Fruit fly (Drosophila melanogaster) whole organism, prepupa: ENCODE results near the gene hob.

ENCODE experiments used
- Blimp-1 ChIP-seq: fragments of 200-800 bp; sonication (Bioruptor generic); optimal IDR thresholded peaks from 3 replicates; lab custom pipeline; 2017; ENCODE audit warnings: missing biosample characterization, missing genetic modification characterization, mild to moderate bottlenecking, moderate library complexity, missing genetic modification reagents
- CG10631 ChIP-seq: fragments of 200-800 bp; sonication (Bioruptor generic); optimal IDR thresholded peaks from 2 replicates; lab custom pipeline; 2016; ENCODE audit warnings: missing biosample characterization, missing genetic modification characterization
- CG10669 ChIP-seq: fragments of 200-800 bp; sonication (Bioruptor generic); optimal IDR thresholded peaks from 3 replicates; lab custom pipeline; 2018; ENCODE audit warnings: missing biosample characterization, mild to moderate bottlenecking, missing genetic modification characterization, moderate library complexity
- CG11762 ChIP-seq: fragments of 200-800 bp; sonication (Bioruptor generic); optimal IDR thresholded peaks from 3 replicates; lab custom pipeline; 2016; ENCODE audit warnings: missing biosample characterization, missing genetic modification characterization; ENCODE audit not compliant: insufficient read depth
- CG15336 ChIP-seq: fragments of 200-800 bp; sonication (Bioruptor generic); IDR thresholded peaks from 2 replicates; pipeline ENCODE4 v1.3.6; 2022; ENCODE audit warnings: missing biosample characterization, missing genetic modification characterization
- CG1621 ChIP-seq: fragments of 200-800 bp; sonication (Bioruptor generic); optimal IDR thresholded peaks from 3 replicates; lab custom pipeline; 2018; ENCODE audit warnings: missing biosample characterization, mild to moderate bottlenecking, missing genetic modification characterization
- CG16779 ChIP-seq: fragments of 200-800 bp; sonication (Bioruptor generic); optimal IDR thresholded peaks from 3 replicates; lab custom pipeline; 2017; ENCODE audit warnings: missing biosample characterization, mild to moderate bottlenecking, missing genetic modification characterization
- CG3032 ChIP-seq: fragments of 200-800 bp; optimal IDR thresholded peaks from 2 replicates; lab custom pipeline; 2019; ENCODE audit warnings: missing biosample characterization, mild to moderate bottlenecking, missing genetic modification characterization, moderate library complexity
- CG32006 ChIP-seq: fragments of 200-800 bp; sonication (Bioruptor generic); optimal IDR thresholded peaks from 3 replicates; lab custom pipeline; 2017; ENCODE audit warnings: missing biosample characterization, mild to moderate bottlenecking, missing genetic modification characterization
- CG34406 ChIP-seq: fragments of 200-800 bp; sonication (Bioruptor generic); optimal IDR thresholded peaks from 3 replicates; lab custom pipeline; 2016; ENCODE audit warnings: missing biosample characterization, missing genetic modification characterization
- CG3919 ChIP-seq: fragments of 200-800 bp; sonication (Bioruptor generic); optimal IDR thresholded peaks from 3 replicates; lab custom pipeline; 2016; ENCODE audit warnings: missing biosample characterization, missing genetic modification characterization
- CG4318 ChIP-seq: fragments of 200-800 bp; sonication (Bioruptor generic); optimal IDR thresholded peaks from 3 replicates; lab custom pipeline; 2017; ENCODE audit warnings: missing biosample characterization, mild to moderate bottlenecking, missing genetic modification characterization
- CG6276 ChIP-seq: fragments of 200-800 bp; sonication (Bioruptor generic); optimal IDR thresholded peaks from 2 replicates; lab custom pipeline; 2017; ENCODE audit warnings: missing biosample characterization, mild to moderate bottlenecking, missing genetic modification characterization
- CG6792 ChIP-seq: fragments of 200-800 bp; sonication (Bioruptor generic); optimal IDR thresholded peaks from 3 replicates; lab custom pipeline; 2016; ENCODE audit warnings: missing biosample characterization, missing genetic modification characterization
- CG6808 ChIP-seq: fragments of 200-800 bp; sonication (Bioruptor generic); optimal IDR thresholded peaks from 3 replicates; lab custom pipeline; 2017; ENCODE audit warnings: missing biosample characterization, missing genetic modification characterization, mild to moderate bottlenecking, moderate library complexity, missing genetic modification reagents
- CG6854 ChIP-seq: fragments of 200-800 bp; sonication (Bioruptor generic); optimal IDR thresholded peaks from 2 replicates; lab custom pipeline; 2017; ENCODE audit warnings: missing biosample characterization, mild to moderate bottlenecking, missing genetic modification characterization
- CG7368 ChIP-seq: fragments of 200-800 bp; sonication (Bioruptor generic); optimal IDR thresholded peaks from 3 replicates; lab custom pipeline; 2016; ENCODE audit warnings: missing biosample characterization, missing genetic modification characterization
- CG8119 ChIP-seq: fragments of 200-800 bp; sonication (Bioruptor generic); IDR thresholded peaks from 3 replicates; pipeline ENCODE4 v1.3.6; 2022; ENCODE audit warnings: missing biosample characterization, missing genetic modification characterization
- CG8319 ChIP-seq: fragments of 200-800 bp; sonication (Bioruptor generic); optimal IDR thresholded peaks from 3 replicates; lab custom pipeline; 2016; ENCODE audit warnings: missing biosample characterization, missing genetic modification characterization
- CG8632 ChIP-seq: fragments of 200-800 bp; sonication (Bioruptor generic); optimal IDR thresholded peaks from 3 replicates; lab custom pipeline; 2016; ENCODE audit warnings: missing biosample characterization, missing genetic modification characterization
- CG9139 ChIP-seq: fragments of 200-800 bp; sonication (Bioruptor generic); optimal IDR thresholded peaks from 3 replicates; lab custom pipeline; 2017; ENCODE audit warnings: missing biosample characterization, mild to moderate bottlenecking, missing genetic modification characterization
- Eip75B ChIP-seq: fragments of 200-800 bp; sonication (Bioruptor generic); optimal IDR thresholded peaks from 3 replicates; lab custom pipeline; 2016; ENCODE audit warnings: missing biosample characterization, missing genetic modification characterization
- Eip78C ChIP-seq: fragments of 200-800 bp; sonication (Bioruptor generic); peaks from one replicate; lab custom pipeline; 2016; ENCODE audit warnings: missing biosample characterization, missing genetic modification characterization
- Ets21C ChIP-seq: fragments of 200-800 bp; sonication (Bioruptor generic); optimal IDR thresholded peaks from 3 replicates; lab custom pipeline; 2016; ENCODE audit warnings: missing biosample characterization, missing genetic modification characterization
- Ets96B ChIP-seq: fragments of 200-800 bp; optimal IDR thresholded peaks from 2 replicates; lab custom pipeline; 2019; ENCODE audit warnings: missing biosample characterization, mild to moderate bottlenecking, missing genetic modification characterization, moderate library complexity
- Gug ChIP-seq: fragments of 200-800 bp; sonication (Bioruptor generic); IDR thresholded peaks from 2 replicates; pipeline ENCODE4 v1.3.6; 2022; ENCODE audit warnings: missing biosample characterization, missing genetic modification characterization
- Hr39 ChIP-seq: fragments of 200-800 bp; sonication (Bioruptor generic); optimal IDR thresholded peaks from 2 replicates; lab custom pipeline; 2016; ENCODE audit warnings: missing biosample characterization, missing genetic modification characterization
- Hr4 ChIP-seq: fragments of 200-800 bp; sonication (Bioruptor generic); optimal IDR thresholded peaks from 3 replicates; lab custom pipeline; 2016; ENCODE audit warnings: missing biosample characterization, missing genetic modification characterization
- Met ChIP-seq: fragments of 200-800 bp; sonication (Bioruptor generic); optimal IDR thresholded peaks from 3 replicates; lab custom pipeline; 2016; ENCODE audit warnings: missing biosample characterization, missing genetic modification characterization
- OdsH ChIP-seq: fragments of 200-800 bp; sonication (Bioruptor generic); optimal IDR thresholded peaks from 3 replicates; lab custom pipeline; 2016; ENCODE audit warnings: missing biosample characterization, missing genetic modification characterization
- Sox102F ChIP-seq: fragments of 200-800 bp; sonication (Bioruptor generic); optimal IDR thresholded peaks from 2 replicates; lab custom pipeline; 2016; ENCODE audit warnings: missing biosample characterization, mild to moderate bottlenecking, missing genetic modification characterization
- Sox14 ChIP-seq: fragments of 200-800 bp; sonication (Bioruptor generic); optimal IDR thresholded peaks from 3 replicates; lab custom pipeline; 2016; ENCODE audit warnings: missing biosample characterization, missing genetic modification characterization
- Sox15 ChIP-seq: fragments of 200-800 bp; sonication (Bioruptor generic); optimal IDR thresholded peaks from 3 replicates; lab custom pipeline; 2016; ENCODE audit warnings: missing biosample characterization, missing genetic modification characterization
- achi ChIP-seq: fragments of 200-800 bp; sonication (Bioruptor generic); optimal IDR thresholded peaks from 3 replicates; lab custom pipeline; 2016; ENCODE audit warnings: missing biosample characterization, missing genetic modification characterization
- acj6 ChIP-seq: fragments of 200-800 bp; sonication (Bioruptor generic); optimal IDR thresholded peaks from 3 replicates; lab custom pipeline; 2016; ENCODE audit warnings: missing biosample characterization, missing genetic modification characterization
- cyc ChIP-seq: fragments of 200-800 bp; sonication (Bioruptor generic); optimal IDR thresholded peaks from 3 replicates; lab custom pipeline; 2016; ENCODE audit warnings: missing biosample characterization, missing genetic modification characterization
- dac ChIP-seq: fragments of 200-800 bp; sonication (Bioruptor generic); optimal IDR thresholded peaks from 2 replicates; lab custom pipeline; 2017; ENCODE audit warnings: missing biosample characterization, mild to moderate bottlenecking, missing genetic modification characterization
- eg ChIP-seq: fragments of 200-800 bp; sonication (Bioruptor generic); IDR thresholded peaks from 3 replicates; pipeline ENCODE4 v1.3.6; 2022; ENCODE audit warnings: missing biosample characterization, missing genetic modification characterization
- esn ChIP-seq: fragments of 200-800 bp; sonication (Bioruptor generic); optimal IDR thresholded peaks from 2 replicates; lab custom pipeline; 2016; ENCODE audit warnings: missing biosample characterization, mild to moderate bottlenecking, missing genetic modification characterization, moderate library complexity
- fd59A ChIP-seq: fragments of 200-800 bp; sonication (Bioruptor generic); optimal IDR thresholded peaks from 2 replicates; lab custom pipeline; 2017; ENCODE audit warnings: missing biosample characterization, mild to moderate bottlenecking, missing genetic modification characterization, missing genetic modification reagents
- fd85E ChIP-seq: fragments of 200-800 bp; sonication (Bioruptor generic); optimal IDR thresholded peaks from 3 replicates; lab custom pipeline; 2016; ENCODE audit warnings: missing biosample characterization, missing genetic modification characterization
- net ChIP-seq: fragments of 200-800 bp; sonication (Bioruptor generic); optimal IDR thresholded peaks from 3 replicates; lab custom pipeline; 2016; ENCODE audit warnings: missing biosample characterization, missing genetic modification characterization
- pdm3 ChIP-seq: fragments of 200-800 bp; sonication (Bioruptor generic); optimal IDR thresholded peaks from 3 replicates; lab custom pipeline; 2016; ENCODE audit warnings: missing biosample characterization, missing genetic modification characterization
- ss ChIP-seq, 2 experiments: fragments of 200-800 bp; sonication (Bioruptor generic); optimal IDR thresholded peaks; 2 replicates in 1 of 2; 3 replicates in 1 of 2; lab custom pipeline; 2017 to 2018; ENCODE audit warnings: mild to moderate bottlenecking in 2 of 2, missing biosample characterization in 2 of 2, missing genetic modification characterization in 2 of 2, moderate library complexity in 1 of 2
- svp ChIP-seq: fragments of 200-800 bp; sonication (Bioruptor generic); peaks from one replicate; lab custom pipeline; 2016; ENCODE audit warnings: missing biosample characterization, missing genetic modification characterization
- topi ChIP-seq: fragments of 200-800 bp; sonication (Bioruptor generic); optimal IDR thresholded peaks from 3 replicates; lab custom pipeline; 2016; ENCODE audit warnings: missing biosample characterization, missing genetic modification characterization
- vri ChIP-seq: fragments of 200-800 bp; sonication (Bioruptor generic); optimal IDR thresholded peaks from 3 replicates; lab custom pipeline; 2016; ENCODE audit warnings: missing biosample characterization, mild to moderate bottlenecking, missing genetic modification characterization

hob gene

dm6 chr3L:3194059-3194458 is 24.7 kb downstream of the hob start (continued):
- TF ChIP-seq OdsH (GFP tag; lab: Kevin White, UChicago) (peak; percentile 98), CG10669 (GFP tag; lab: Kevin White, UChicago) (peak; percentile 96), fd59A (GFP tag; lab: Kevin White, UChicago) (peak; percentile 80), CG6854 (GFP tag; lab: Kevin White, UChicago) (peak; percentile 74), Sox14 (GFP tag; lab: Kevin White, UChicago) (peak; percentile 94), CG11762 (GFP tag; lab: Kevin White, UChicago) (peak; percentile 97), CG1621 (tag; lab: Kevin White, UChicago) (peak; percentile 92), Hr39 (GFP tag; lab: Kevin White, UChicago) (peak; percentile 92), CG32006 (GFP tag; lab: Kevin White, UChicago) (peak; percentile 99), CG8119 (GFP tag; lab: Robert Waterston, UW) (peak; percentile 98), Hr4 (GFP tag; lab: Kevin White, UChicago) (peak; percentile 96), Gug (GFP tag; lab: Robert Waterston, UW) (peak; percentile 98), CG6808 (GFP tag; lab: Kevin White, UChicago) (peak; percentile 73), Met (GFP tag; lab: Kevin White, UChicago) (peak; percentile 97), vri (GFP tag; lab: Kevin White, UChicago) (peak; percentile 94), CG3919 (peak; percentile 98), Eip75B (GFP tag; lab: Kevin White, UChicago) (peak; percentile 96), CG8319 (GFP tag; lab: Kevin White, UChicago) (peak; percentile 94)

dm6 chr3L:3192912-3193311 is 25.8 kb downstream of the hob start, which contains the start of gene Hsp83:
Gene Hsp83, plus strand, starts transcription at chr3L:3192969.
- TF ChIP-seq net (GFP tag; lab: Kevin White, UChicago) (peak; percentile 96), Met (GFP tag; lab: Kevin White, UChicago) (peak; percentile 94), ss (GFP tag; optimal IDR thresholded peaks at IDR 0.05; lab: Kevin White, UChicago) (peak; percentile 98), CG34406 (GFP tag; lab: Kevin White, UChicago) (peak; percentile 93), dac (peak; percentile 68), CG6792 (peak; percentile 90), CG10669 (GFP tag; lab: Kevin White, UChicago) (peak; percentile 90), CG8119 (GFP tag; lab: Robert Waterston, UW) (peak; percentile 82), CG7368 (GFP tag; lab: Kevin White, UChicago) (peak; percentile 96), CG8632 (peak; percentile 92), Eip78C (GFP tag; lab: Kevin White, UChicago) (peak; percentile 99), topi (GFP tag; lab: Kevin White, UChicago) (peak; percentile 92), CG16779 (peak; percentile 98), acj6 (GFP tag; lab: Kevin White, UChicago) (peak; percentile 85), eg (GFP tag; lab: Robert Waterston, UW) (peak; percentile 94), pdm3 (GFP tag; lab: Kevin White, UChicago) (peak; percentile 88), fd85E (peak; percentile 94), esn (GFP tag; lab: Kevin White, UChicago) (peak; percentile 97), Ets96B (tag; lab: Kevin White, UChicago) (peak; percentile 68), Eip75B (GFP tag; lab: Kevin White, UChicago) (peak; percentile 95), CG10631 (GFP tag; lab: Kevin White, UChicago) (peak; percentile 77), Sox15 (GFP tag; lab: Kevin White, UChicago) (peak; percentile 18), CG11762 (GFP tag; lab: Kevin White, UChicago) (peak; percentile 82), CG15336 (GFP tag; lab: Robert Waterston, UW) (peak; percentile 72), vri (GFP tag; lab: Kevin White, UChicago) (peak; percentile 98), Blimp-1 (GFP tag; lab: Kevin White, UChicago) (peak; percentile 91), OdsH (GFP tag; lab: Kevin White, UChicago) (peak; percentile 84), Hr39 (GFP tag; lab: Kevin White, UChicago) (peak; percentile 75), Sox14 (GFP tag; lab: Kevin White, UChicago) (peak; percentile 84), Hr4 (GFP tag; lab: Kevin White, UChicago) (peak; percentile 72), Ets21C (GFP tag; lab: Kevin White, UChicago) (peak; percentile 76), Sox102F (GFP tag; lab: Kevin White, UChicago) (peak; percentile 98), Gug (GFP tag; lab: Robert Waterston, UW) (peak; percentile 70), CG4318 (GFP tag; lab: Kevin White, UChicago) (peak; percentile 34), fd59A (GFP tag; lab: Kevin White, UChicago) (peak; percentile 85), CG32006 (GFP tag; lab: Kevin White, UChicago) (peak; percentile 69), svp (no peak), CG3032 (peak; percentile 82), CG9139 (peak; percentile 98), CG6276 (GFP tag; lab: Kevin White, UChicago) (no peak), achi (GFP tag; lab: Kevin White, UChicago) (peak; percentile 88), CG6808 (GFP tag; lab: Kevin White, UChicago) (peak; percentile 93), cyc (peak; percentile 90)
